Fruit fly (Drosophila melanogaster) whole organism, pupa: ENCODE results near the gene CG11267.
A peak's percentile ranks its signal among the peaks of the same experiment; 100 is the strongest.

Source experiments
- CG10348 ChIP-seq: fragments of 200-800 bp; sonication (Bioruptor generic); IDR thresholded peaks from 2 replicates; pipeline ENCODE4 v1.3.6; 2022; ENCODE audit warnings: missing biosample characterization, missing genetic modification characterization
- CG12605 ChIP-seq: fragments of 200-800 bp; sonication (Bioruptor generic); IDR thresholded peaks from 2 replicates; pipeline ENCODE4 v1.3.6; 2022; ENCODE audit warnings: missing biosample characterization, missing genetic modification characterization
- CG13204 ChIP-seq: fragments of 200-800 bp; sonication (Bioruptor generic); optimal IDR thresholded peaks from 2 replicates; lab custom pipeline; 2018; ENCODE audit warnings: missing biosample characterization, mild to moderate bottlenecking, missing genetic modification characterization, moderate library complexity
- CG14655 ChIP-seq: fragments of 200-800 bp; sonication (Bioruptor generic); optimal IDR thresholded peaks from 3 replicates; lab custom pipeline; 2017; ENCODE audit warnings: mild to moderate bottlenecking, missing biosample characterization, missing genetic modification reagents, missing genetic modification characterization
- CG15710 ChIP-seq: fragments of 200-800 bp; sonication (Bioruptor generic); optimal IDR thresholded peaks from 2 replicates; lab custom pipeline; 2018; ENCODE audit warnings: missing biosample characterization, mild to moderate bottlenecking, missing genetic modification characterization, moderate library complexity
- CG17806 ChIP-seq: fragments of 200-800 bp; sonication (Bioruptor generic); optimal IDR thresholded peaks from 2 replicates; lab custom pipeline; 2018; ENCODE audit warnings: missing biosample characterization, mild to moderate bottlenecking, missing genetic modification characterization, moderate library complexity
- CG32121 ChIP-seq: fragments of 200-800 bp; sonication (Bioruptor generic); IDR thresholded peaks from 2 replicates; pipeline ENCODE4 v1.3.6; 2022; ENCODE audit warnings: missing biosample characterization, missing genetic modification characterization
- CG34367 ChIP-seq: fragments of 200-800 bp; sonication (Bioruptor generic); optimal IDR thresholded peaks from 2 replicates; lab custom pipeline; 2018; ENCODE audit warnings: missing biosample characterization, mild to moderate bottlenecking, missing genetic modification characterization
- CG4496 ChIP-seq: fragments of 200-800 bp; sonication (Bioruptor generic); IDR thresholded peaks from 3 replicates; pipeline ENCODE4 v1.3.6; 2022; ENCODE audit warnings: missing biosample characterization, missing genetic modification characterization
- CG8159 ChIP-seq: fragments of 200-800 bp; sonication (Bioruptor generic); optimal IDR thresholded peaks from 3 replicates; lab custom pipeline; 2018; ENCODE audit warnings: missing biosample characterization, mild to moderate bottlenecking, missing genetic modification characterization, moderate library complexity
- CG8301 ChIP-seq: fragments of 200-800 bp; sonication (Bioruptor generic); optimal IDR thresholded peaks from 2 replicates; lab custom pipeline; 2018; ENCODE audit warnings: missing biosample characterization, mild to moderate bottlenecking, missing genetic modification characterization
- CG9948 ChIP-seq: fragments of 200-800 bp; sonication (Bioruptor generic); optimal IDR thresholded peaks from 2 replicates; lab custom pipeline; 2018; ENCODE audit warnings: missing biosample characterization, mild to moderate bottlenecking, missing genetic modification characterization, moderate library complexity
- D1 ChIP-seq: fragments of 200-800 bp; sonication (Bioruptor generic); optimal IDR thresholded peaks from 2 replicates; lab custom pipeline; 2018; ENCODE audit warnings: missing biosample characterization, mild to moderate bottlenecking, missing genetic modification characterization, moderate library complexity
- EcR ChIP-seq: fragments of 200-800 bp; sonication (Bioruptor generic); optimal IDR thresholded peaks from 3 replicates; lab custom pipeline; 2019; ENCODE audit warnings: missing biosample characterization, missing genetic modification characterization, mild to moderate bottlenecking, moderate library complexity, missing genetic modification reagents
- Ets98B ChIP-seq: fragments of 200-800 bp; sonication (Bioruptor generic); IDR thresholded peaks from 2 replicates; pipeline ENCODE4 v1.3.6; 2022; ENCODE audit warnings: missing biosample characterization, missing genetic modification characterization
- Pif1A ChIP-seq: fragments of 200-800 bp; sonication (Bioruptor generic); optimal IDR thresholded peaks from 3 replicates; lab custom pipeline; 2016; ENCODE audit warnings: missing biosample characterization, missing genetic modification characterization
- Pif1B ChIP-seq: fragments of 200-800 bp; sonication (Bioruptor generic); optimal IDR thresholded peaks from 3 replicates; lab custom pipeline; 2016; ENCODE audit warnings: missing biosample characterization, missing genetic modification characterization
- Snoo ChIP-seq: fragments of 200-800 bp; sonication (Bioruptor generic); optimal IDR thresholded peaks from 3 replicates; lab custom pipeline; 2017; ENCODE audit warnings: missing biosample characterization, mild to moderate bottlenecking, missing genetic modification characterization, inconsistent platforms
- fd96Ca ChIP-seq: fragments of 200-800 bp; sonication (Bioruptor generic); IDR thresholded peaks from 3 replicates; pipeline ENCODE4 v1.3.6; 2022; ENCODE audit warnings: missing biosample characterization, missing genetic modification characterization
- gl ChIP-seq: fragments of 200-800 bp; sonication (Bioruptor generic); optimal IDR thresholded peaks from 2 replicates; lab custom pipeline; 2018; ENCODE audit warnings: missing biosample characterization, mild to moderate bottlenecking, missing genetic modification characterization
- rn ChIP-seq: fragments of 200-800 bp; sonication (Bioruptor generic); IDR thresholded peaks from 2 replicates; pipeline ENCODE4 v1.3.6; 2022; ENCODE audit warnings: missing biosample characterization, missing genetic modification characterization

The CG11267 gene

DNA sequence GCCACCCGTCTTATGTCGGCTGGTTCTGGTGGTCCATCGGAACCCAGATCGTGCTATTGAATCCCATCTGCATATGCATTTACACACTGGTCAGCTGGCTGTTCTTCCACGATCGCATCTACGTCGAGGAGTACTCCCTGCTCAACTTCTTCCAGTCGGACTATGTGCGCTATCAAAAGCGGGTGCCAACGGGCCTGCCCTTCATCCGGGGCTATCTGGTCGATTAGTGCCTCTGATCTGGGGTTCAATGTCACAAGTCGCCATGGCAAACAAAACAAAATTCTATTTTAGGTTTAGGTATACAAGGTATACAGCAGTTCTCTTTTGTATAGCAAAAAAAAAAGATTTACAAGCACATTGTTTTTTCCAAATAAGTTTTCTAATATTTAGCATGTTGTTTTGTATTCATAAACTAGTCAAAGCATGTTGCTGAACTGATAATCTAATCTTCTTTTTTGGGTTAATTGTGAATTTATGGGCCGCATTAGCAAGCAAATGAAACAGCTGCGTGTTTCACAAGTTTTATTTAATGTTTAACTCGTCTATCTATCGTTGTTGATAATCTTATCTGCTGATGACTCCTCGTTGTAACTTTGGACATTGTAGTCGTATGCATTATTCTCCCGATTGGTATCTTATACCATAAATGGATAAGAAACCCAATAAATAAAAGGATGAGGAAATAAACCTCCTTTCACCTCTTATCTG lies 3.6 kb downstream of the CG11267 start:
- TF ChIP-seq EcR (GFP tag; lab: Kevin White, UChicago) (no peak), Ets98B (no peak), fd96Ca (GFP tag; lab: Robert Waterston, UW) (no peak), CG13204 (GFP tag; lab: Kevin White, UChicago) (no peak), CG14655 (GFP tag; lab: Kevin White, UChicago) (no peak)

DNA sequence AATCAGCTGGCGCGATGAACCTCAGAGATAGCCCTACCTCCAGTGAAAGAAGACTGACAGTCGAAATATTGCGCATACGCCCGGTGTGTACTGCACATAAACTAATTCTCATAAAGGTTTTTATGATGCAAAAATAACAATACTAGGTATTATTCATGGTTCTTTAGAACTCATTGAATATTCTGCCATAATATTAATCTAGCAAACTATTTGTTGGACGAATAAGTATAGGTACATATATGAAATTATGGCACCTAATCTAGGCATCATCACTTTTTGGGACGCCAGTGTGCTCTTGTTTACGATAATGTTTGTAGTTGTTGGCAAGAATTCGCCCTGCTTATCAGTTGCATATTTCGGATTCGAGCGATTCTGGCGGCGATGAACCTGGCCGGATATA lies 5.9 kb downstream of the CG11267 start:
- TF ChIP-seq CG17806 (tag; lab: Kevin White, UChicago) (peak; percentile 11), Snoo (tag; lab: Kevin White, UChicago) (peak; percentile 58), gl (tag; lab: Kevin White, UChicago) (no peak), CG4496 (GFP tag; lab: Robert Waterston, UW) (peak; percentile 56; the same call in 1 of the 3 replicates), CG8301 (tag; lab: Kevin White, UChicago) (no peak), CG34367 (tag; lab: Kevin White, UChicago) (no peak), EcR (GFP tag; lab: Kevin White, UChicago) (peak; percentile 13), CG15710 (no peak), rn (GFP tag; lab: Robert Waterston, UW) (no peak), CG14655 (GFP tag; lab: Kevin White, UChicago) (no peak), Pif1B (GFP tag; lab: Kevin White, UChicago) (no peak), CG9948 (tag; lab: Kevin White, UChicago) (no peak), CG32121 (GFP tag; lab: Robert Waterston, UW) (no peak), Pif1A (GFP tag; lab: Kevin White, UChicago) (peak; percentile 7), Ets98B (no peak), CG13204 (GFP tag; lab: Kevin White, UChicago) (no peak), CG12605 (no peak), CG10348 (GFP tag; lab: Robert Waterston, UW) (no peak), CG8159 (tag; lab: Kevin White, UChicago) (no peak), D1 (tag; lab: Kevin White, UChicago) (no peak), fd96Ca (GFP tag; lab: Robert Waterston, UW) (no peak)

DNA sequence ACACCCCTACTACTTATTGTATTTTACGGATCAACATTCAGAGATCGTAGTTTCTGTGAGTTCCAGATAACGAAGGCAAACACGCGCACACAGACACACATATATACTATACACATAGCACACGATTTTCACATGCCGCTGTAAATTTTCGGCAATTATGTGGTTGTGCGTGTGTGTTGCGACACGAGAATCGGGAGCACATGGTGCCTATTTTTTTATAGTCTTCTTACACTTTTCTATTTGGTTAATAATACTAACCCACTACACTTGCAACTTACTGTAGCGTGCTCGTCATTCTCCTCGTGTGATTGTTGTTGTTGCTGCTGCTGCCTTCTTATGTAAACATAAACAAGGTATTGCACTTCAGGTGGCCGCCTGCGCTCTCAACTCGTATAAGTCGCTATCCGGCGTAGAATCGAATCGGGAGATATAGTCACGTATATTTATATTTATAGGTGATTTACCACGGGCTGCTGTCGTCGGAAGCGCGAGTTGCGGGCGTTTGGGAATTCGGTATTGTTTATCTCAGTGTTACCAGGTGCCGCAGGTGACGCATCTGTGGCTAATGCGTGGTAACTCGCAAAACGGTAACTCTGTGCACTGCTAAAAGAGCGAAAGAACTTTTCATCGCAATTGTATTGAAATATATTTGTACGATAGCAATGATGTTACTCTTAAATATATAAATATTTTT lies 6.5 kb downstream of the CG11267 start, which contains the start of gene Adk2:
TSS of gene Adk2 (minus strand) at position 529 of the 694 bp plus-strand sequence.
- TF ChIP-seq CG12605 (peak; percentile 37; the same call in 1 of the 2 replicates), Ets98B (peak; percentile 43), CG8301 (tag; lab: Kevin White, UChicago) (no peak), CG34367 (tag; lab: Kevin White, UChicago) (no peak), fd96Ca (GFP tag; lab: Robert Waterston, UW) (peak; percentile 55; the same call in 2 of the 3 replicates), Snoo (tag; lab: Kevin White, UChicago) (peak; percentile 1), CG32121 (GFP tag; lab: Robert Waterston, UW) (peak; percentile 65; the same call in 1 of the 2 replicates), CG10348 (GFP tag; lab: Robert Waterston, UW) (no peak), CG4496 (GFP tag; lab: Robert Waterston, UW) (0 out of 3 replicates have a peak, but pooled peaks have one; percentile 43)

DNA sequence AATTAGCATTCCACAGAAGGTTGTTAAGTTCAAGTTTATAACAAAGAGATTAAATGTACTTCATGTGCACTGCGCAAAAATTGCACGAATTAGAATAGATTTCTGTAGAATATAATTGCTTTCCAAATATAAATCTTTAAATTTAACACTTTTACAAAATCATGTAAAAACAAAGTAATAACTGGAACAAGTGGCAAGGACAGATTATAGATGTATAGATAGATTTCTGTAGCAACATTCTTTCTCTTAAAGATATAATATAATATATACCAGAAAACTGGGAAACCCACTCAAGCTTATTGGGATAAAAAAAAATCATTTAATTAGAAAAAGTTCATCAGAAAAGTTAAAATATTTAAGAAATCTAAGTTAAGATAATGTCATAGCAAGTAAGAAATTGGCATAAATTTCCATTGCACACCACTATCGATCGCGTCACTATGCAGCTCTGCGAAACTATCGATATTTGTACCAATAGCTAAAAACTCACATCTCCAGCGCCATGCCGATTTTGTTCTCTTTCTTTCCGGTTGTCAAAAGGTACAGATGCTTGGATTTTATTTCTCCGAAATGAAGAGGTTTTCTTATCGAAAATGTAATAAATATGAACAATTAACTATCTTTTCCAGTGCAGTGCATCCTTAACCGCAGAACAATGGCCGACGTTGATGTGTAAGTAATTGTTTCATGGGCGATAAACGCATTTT lies 7.2 kb downstream of the CG11267 start, which contains the start of gene RpS12:
TSS of gene RpS12 (plus strand) at position 499 of the 707 bp plus-strand sequence.
- TF ChIP-seq CG10348 (GFP tag; lab: Robert Waterston, UW), result no peak
- peak; percentile 16; the same call in 1 of the 2 replicates for TF ChIP-seq Ets98B
- TF ChIP-seq CG4496 (GFP tag; lab: Robert Waterston, UW), result peak; percentile 82
- peak; percentile 22 for TF ChIP-seq CG8159 (tag; lab: Kevin White, UChicago)
- TF ChIP-seq Pif1B (GFP tag; lab: Kevin White, UChicago), result peak; percentile 27
- TF ChIP-seq CG34367 (tag; lab: Kevin White, UChicago), result peak; percentile 60
- TF ChIP-seq CG8301 (tag; lab: Kevin White, UChicago), result no peak
- peak; percentile 18 for TF ChIP-seq CG13204 (GFP tag; lab: Kevin White, UChicago)
- peak; percentile 37 for TF ChIP-seq CG15710
- TF ChIP-seq D1 (tag; lab: Kevin White, UChicago), result no peak
- peak; percentile 27 for TF ChIP-seq CG9948 (tag; lab: Kevin White, UChicago)
- peak; percentile 45 for TF ChIP-seq CG14655 (GFP tag; lab: Kevin White, UChicago)
- TF ChIP-seq rn (GFP tag; lab: Robert Waterston, UW), result peak; percentile 25; the same call in 1 of the 2 replicates
- TF ChIP-seq gl (tag; lab: Kevin White, UChicago), result peak; percentile 41
- no peak for TF ChIP-seq EcR (GFP tag; lab: Kevin White, UChicago)
- no peak; the same call in 2 of the 3 replicates for TF ChIP-seq fd96Ca (GFP tag; lab: Robert Waterston, UW)
- peak; percentile 35 for TF ChIP-seq CG17806 (tag; lab: Kevin White, UChicago)
- peak; percentile 73 for TF ChIP-seq CG12605
- peak; percentile 41 for TF ChIP-seq Pif1A (GFP tag; lab: Kevin White, UChicago)
- TF ChIP-seq Snoo (tag; lab: Kevin White, UChicago), result peak; percentile 79
- TF ChIP-seq CG32121 (GFP tag; lab: Robert Waterston, UW), result peak; percentile 15
